Fruit fly (Drosophila melanogaster) whole organism, embryonic: Measurements from ENCODE around the gene CG31908.

ENCODE experiments used
- Adf1 ChIP-seq: fragments of 200-800 bp; sonication (Bioruptor generic); IDR thresholded peaks from 2 replicates; pipeline ENCODE4 v1.3.6; 2022; ENCODE audit warnings: missing biosample characterization, missing genetic modification characterization
- B-H1 ChIP-seq: fragments of 200-800 bp; sonication (Bioruptor generic); IDR thresholded peaks from 3 replicates; pipeline ENCODE4 v1.3.6; 2022; ENCODE audit warnings: missing biosample characterization, missing genetic modification characterization
- C15 ChIP-seq: fragments of 200-800 bp; sonication (Bioruptor generic); IDR thresholded peaks from 3 replicates; pipeline ENCODE4 v1.3.6; 2022; ENCODE audit warnings: missing biosample characterization, missing genetic modification characterization
- CG10147 ChIP-seq: fragments of 200-800 bp; sonication (Bioruptor generic); optimal IDR thresholded peaks from 2 replicates; lab custom pipeline; 2019; ENCODE audit warnings: missing biosample characterization, mild to moderate bottlenecking, missing genetic modification characterization, moderate library complexity
- CG10267 ChIP-seq: fragments of 200-800 bp; sonication (Bioruptor generic); optimal IDR thresholded peaks from 2 replicates; lab custom pipeline; 2018; ENCODE audit warnings: missing biosample characterization, mild to moderate bottlenecking, missing genetic modification characterization, moderate library complexity
- CG13123 ChIP-seq: fragments of 200-800 bp; sonication (Bioruptor generic); optimal IDR thresholded peaks from 2 replicates; lab custom pipeline; 2016; ENCODE audit warnings: missing biosample characterization, missing genetic modification characterization
- CG13894 ChIP-seq: fragments of 200-800 bp; sonication (Bioruptor generic); optimal IDR thresholded peaks from 3 replicates; lab custom pipeline; 2018; ENCODE audit warnings: missing biosample characterization, mild to moderate bottlenecking, missing genetic modification characterization, moderate library complexity
- CG14860 ChIP-seq: fragments of 200-800 bp; sonication (Bioruptor generic); IDR thresholded peaks from 3 replicates; pipeline ENCODE4 v1.3.6; 2022; ENCODE audit warnings: missing biosample characterization, missing genetic modification characterization; ENCODE audit not compliant: partially characterized antibody
- CG16779 ChIP-seq: fragments of 200-800 bp; sonication (Bioruptor generic); IDR thresholded peaks from 2 replicates; pipeline ENCODE4 v1.3.6; 2022; ENCODE audit warnings: missing biosample characterization, missing genetic modification characterization
- CG16815 ChIP-seq: fragments of 200-800 bp; sonication (Bioruptor generic); optimal IDR thresholded peaks from 3 replicates; lab custom pipeline; 2017; ENCODE audit warnings: missing biosample characterization, mild to moderate bottlenecking, missing genetic modification characterization
- CG17385 ChIP-seq: fragments of 200-800 bp; sonication (Bioruptor generic); optimal IDR thresholded peaks from 3 replicates; lab custom pipeline; 2018; ENCODE audit warnings: missing biosample characterization, mild to moderate bottlenecking, missing genetic modification characterization
- CG31441 ChIP-seq: fragments of 200-800 bp; sonication (Bioruptor generic); IDR thresholded peaks from 2 replicates; pipeline ENCODE4 v1.3.6; 2022; ENCODE audit warnings: missing biosample characterization, missing genetic modification characterization
- CG4617 ChIP-seq: fragments of 200-800 bp; sonication (Bioruptor generic); optimal IDR thresholded peaks from 3 replicates; lab custom pipeline; 2016; ENCODE audit warnings: missing biosample characterization, missing genetic modification characterization, borderline replicate concordance
- CG4854 ChIP-seq: fragments of 200-800 bp; sonication (Bioruptor generic); optimal IDR thresholded peaks from 2 replicates; lab custom pipeline; 2016; ENCODE audit warnings: missing biosample characterization, missing genetic modification characterization, inconsistent platforms
- CG7271 ChIP-seq: fragments of 200-800 bp; sonication (Bioruptor generic); optimal IDR thresholded peaks from 2 replicates; lab custom pipeline; 2018; ENCODE audit warnings: missing biosample characterization, mild to moderate bottlenecking, missing genetic modification characterization, moderate library complexity
- CG8281 ChIP-seq: fragments of 200-800 bp; sonication (Bioruptor generic); optimal IDR thresholded peaks from 2 replicates; lab custom pipeline; 2018; ENCODE audit warnings: missing biosample characterization, mild to moderate bottlenecking, missing genetic modification characterization, moderate library complexity
- CoRest ChIP-seq: fragments of 200-800 bp; sonication (Bioruptor generic); optimal IDR thresholded peaks from 3 replicates; lab custom pipeline; 2018; ENCODE audit warnings: missing biosample characterization, mild to moderate bottlenecking, missing genetic modification characterization, moderate library complexity
- D ChIP-seq, 2 experiments: fragments of 200-800 bp in 1 of 2; fragments of >200 bp in 1 of 2; sonication (Bioruptor generic) in 1 of 2; optimal IDR thresholded peaks; 2 replicates in 1 of 2; 3 replicates in 1 of 2; lab custom pipeline; 2017; ENCODE audit warnings: mild to moderate bottlenecking in 1 of 2, missing biosample characterization in 1 of 2, missing genetic modification characterization in 1 of 2, missing genetic modification reagents in 1 of 2
- Deaf1 ChIP-seq: fragments of 200-800 bp; optimal IDR thresholded peaks from 3 replicates; lab custom pipeline; 2019; ENCODE audit warnings: missing biosample characterization, mild to moderate bottlenecking, missing genetic modification characterization, moderate library complexity
- Dek ChIP-seq: fragments of 200-800 bp; sonication (Bioruptor generic); optimal IDR thresholded peaks from 3 replicates; lab custom pipeline; 2019; ENCODE audit warnings: missing biosample characterization, mild to moderate bottlenecking, missing genetic modification characterization, moderate library complexity
- Dip3 ChIP-seq: fragments of 200-800 bp; sonication (Bioruptor generic); optimal IDR thresholded peaks from 3 replicates; lab custom pipeline; 2016; ENCODE audit warnings: missing biosample characterization, missing genetic modification characterization
- E2f1 ChIP-seq: fragments of 200-800 bp; sonication (Bioruptor generic); IDR thresholded peaks from 2 replicates; pipeline ENCODE4 v1.3.6; 2022; ENCODE audit warnings: missing biosample characterization, missing genetic modification characterization
- HLH3B ChIP-seq: fragments of 200-800 bp; sonication (Bioruptor generic); IDR thresholded peaks from 2 replicates; pipeline ENCODE4 v1.3.6; 2022; ENCODE audit warnings: missing biosample characterization, missing genetic modification characterization
- HLH54F ChIP-seq: fragments of 200-800 bp; sonication (Bioruptor generic); optimal IDR thresholded peaks from 3 replicates; lab custom pipeline; 2016; ENCODE audit warnings: missing biosample characterization, missing genetic modification characterization
- NFAT ChIP-seq: fragments of 200-800 bp; sonication (Bioruptor generic); IDR thresholded peaks from 2 replicates; pipeline ENCODE4 v1.3.6; 2022; ENCODE audit warnings: missing biosample characterization, missing genetic modification characterization
- Oli ChIP-seq: fragments of 200-800 bp; sonication (Bioruptor generic); optimal IDR thresholded peaks from 2 replicates; lab custom pipeline; 2018; ENCODE audit warnings: missing biosample characterization, mild to moderate bottlenecking, missing genetic modification characterization, moderate library complexity
- Scr ChIP-seq: fragments of 200-800 bp; sonication (Bioruptor generic); IDR thresholded peaks from 2 replicates; pipeline ENCODE4 v1.3.6; 2022; ENCODE audit warnings: missing biosample characterization, missing genetic modification characterization; ENCODE audit not compliant: partially characterized antibody
- Sry-β ChIP-seq: fragments of 200-800 bp; sonication (Bioruptor generic); optimal IDR thresholded peaks from 2 replicates; lab custom pipeline; 2018; ENCODE audit warnings: missing biosample characterization, mild to moderate bottlenecking, missing genetic modification characterization, moderate library complexity
- Ssrp ChIP-seq: fragments of 200-800 bp; sonication (Bioruptor generic); optimal IDR thresholded peaks from 2 replicates; lab custom pipeline; 2018; ENCODE audit warnings: missing biosample characterization, mild to moderate bottlenecking, missing genetic modification characterization, moderate library complexity
- ap ChIP-seq: fragments of 200-800 bp; sonication (Bioruptor generic); IDR thresholded peaks from 2 replicates; pipeline ENCODE4 v1.3.6; 2022; ENCODE audit warnings: missing biosample characterization, missing genetic modification characterization
- bab2 ChIP-seq: fragments of 200-800 bp; sonication (Bioruptor generic); optimal IDR thresholded peaks from 2 replicates; lab custom pipeline; 2016; ENCODE audit warnings: missing biosample characterization, missing genetic modification characterization
- danr ChIP-seq: fragments of 200-800 bp; sonication (Bioruptor generic); IDR thresholded peaks from 2 replicates; pipeline ENCODE4 v1.3.6; 2022; ENCODE audit warnings: missing biosample characterization, missing genetic modification characterization
- dmrt99B ChIP-seq: fragments of 200-800 bp; sonication (Bioruptor generic); optimal IDR thresholded peaks from 2 replicates; lab custom pipeline; 2018; ENCODE audit warnings: missing biosample characterization, mild to moderate bottlenecking, missing genetic modification characterization, moderate library complexity
- ewg ChIP-seq: fragments of 200-800 bp; sonication (Bioruptor generic); optimal IDR thresholded peaks from 3 replicates; lab custom pipeline; 2017; ENCODE audit warnings: mild to moderate bottlenecking, missing biosample characterization, missing genetic modification reagents, missing genetic modification characterization
- insv ChIP-seq, 2 experiments: fragments of 200-800 bp; sonication (Bioruptor generic); optimal IDR thresholded peaks; 3 replicates each; lab custom pipeline; 2016 to 2018; ENCODE audit warnings: missing biosample characterization in 2 of 2, missing genetic modification characterization in 2 of 2
- lbe ChIP-seq: fragments of 200-800 bp; sonication (Bioruptor generic); optimal IDR thresholded peaks from 2 replicates; lab custom pipeline; 2016; ENCODE audit warnings: missing biosample characterization, mild to moderate bottlenecking, missing genetic modification characterization
- lola ChIP-seq, 3 experiments: fragments of >200 bp in 2 of 3; fragments of 200-800 bp in 1 of 3; sonication (Bioruptor generic) in 1 of 3; optimal IDR thresholded peaks; 2 replicates each; lab custom pipeline; 2017 to 2019; ENCODE audit warnings: missing biosample characterization in 3 of 3, missing genetic modification characterization in 3 of 3, mild to moderate bottlenecking in 1 of 3, moderate library complexity in 1 of 3
- lov ChIP-seq, 2 experiments: fragments of 200-800 bp in 1 of 2; fragments of >200 bp in 1 of 2; sonication (Bioruptor generic) in 1 of 2; IDR thresholded peaks in 1 of 2; optimal IDR thresholded peaks in 1 of 2; 2 replicates in 1 of 2; 3 replicates in 1 of 2; pipeline versions ENCODE4 v1.3.6 to Lab custom; 2017 to 2022; ENCODE audit warnings: missing biosample characterization in 1 of 2, missing genetic modification characterization in 1 of 2
- nmo ChIP-seq: fragments of 200-800 bp; sonication (Bioruptor generic); optimal IDR thresholded peaks from 2 replicates; lab custom pipeline; 2018; ENCODE audit warnings: missing biosample characterization, mild to moderate bottlenecking, missing genetic modification characterization, moderate library complexity
- pho ChIP-seq: fragments of 200-800 bp; sonication (Bioruptor generic); optimal IDR thresholded peaks from 2 replicates; lab custom pipeline; 2016; ENCODE audit warnings: missing biosample characterization, missing genetic modification characterization
- pros ChIP-seq: fragments of 200-800 bp; sonication (Bioruptor generic); optimal IDR thresholded peaks from 3 replicates; lab custom pipeline; 2019; ENCODE audit warnings: missing biosample characterization, mild to moderate bottlenecking, missing genetic modification characterization, moderate library complexity
- rib ChIP-seq: fragments of 200-800 bp; sonication (Bioruptor generic); IDR thresholded peaks from 2 replicates; pipeline ENCODE4 v1.3.6; 2022; ENCODE audit warnings: missing biosample characterization, missing genetic modification characterization
- sqz ChIP-seq: fragments of 200-800 bp; sonication (Bioruptor generic); optimal IDR thresholded peaks from 3 replicates; lab custom pipeline; 2018; ENCODE audit warnings: missing biosample characterization, mild to moderate bottlenecking, missing genetic modification characterization
- tup ChIP-seq: fragments of 200-800 bp; sonication (Bioruptor generic); optimal IDR thresholded peaks from 2 replicates; lab custom pipeline; 2016; ENCODE audit warnings: missing biosample characterization, mild to moderate bottlenecking, missing genetic modification characterization, moderate library complexity
- unpg ChIP-seq: fragments of 200-800 bp; sonication (Bioruptor generic); optimal IDR thresholded peaks from 3 replicates; lab custom pipeline; 2018; ENCODE audit warnings: missing biosample characterization, mild to moderate bottlenecking, missing genetic modification characterization, moderate library complexity

Gene CG31908

DNA sequence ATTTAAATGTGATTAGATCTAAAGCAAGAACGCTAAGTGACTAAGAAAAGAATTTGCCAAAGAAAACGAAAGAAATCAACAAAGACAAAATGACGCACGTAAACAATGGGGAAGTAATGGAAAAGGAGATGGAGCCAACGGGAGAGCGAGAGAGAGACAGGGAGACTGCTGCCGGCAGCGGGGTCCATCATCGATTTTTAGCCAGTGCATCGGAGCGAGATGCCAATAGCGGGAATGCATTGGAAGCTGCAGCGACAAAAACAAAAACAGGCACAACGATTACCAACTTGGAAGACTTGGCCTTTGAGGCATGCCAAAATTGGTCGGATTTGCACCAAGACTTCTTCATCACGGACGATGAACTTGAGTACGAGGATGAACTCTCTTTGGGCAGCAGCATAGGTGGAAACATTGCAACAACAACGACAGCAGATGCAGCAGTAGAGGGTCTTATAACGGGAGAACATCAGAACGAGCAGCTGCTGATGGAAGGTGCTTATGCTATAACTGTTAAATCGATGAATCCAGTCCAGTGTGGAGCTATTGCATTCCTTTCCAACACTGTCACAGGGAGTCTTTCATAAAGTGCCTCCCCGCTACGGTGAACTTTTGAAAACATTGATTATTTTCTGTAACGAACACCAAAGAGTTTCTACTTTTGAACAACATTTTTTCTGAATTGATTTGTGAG lies 23.4 kb upstream of the CG31908 start (continued):
- TF ChIP-seq pho (GFP tag; lab: Kevin White, UChicago) (no peak), D (optimal IDR thresholded peaks at IDR 0.05; lab: Kevin White, UChicago) (no peak), D (GFP tag; optimal IDR thresholded peaks at IDR 0.05; lab: Kevin White, UChicago) (no peak), CG8281 (tag; lab: Kevin White, UChicago) (no peak), CG10267 (peak; percentile 36), danr (GFP tag; lab: Robert Waterston, UW) (no peak), tup (GFP tag; lab: Kevin White, UChicago) (no peak), unpg (GFP tag; lab: Kevin White, UChicago) (no peak), CG13123 (GFP tag; lab: Kevin White, UChicago) (no peak), pros (GFP tag; lab: Kevin White, UChicago) (no peak)

DNA sequence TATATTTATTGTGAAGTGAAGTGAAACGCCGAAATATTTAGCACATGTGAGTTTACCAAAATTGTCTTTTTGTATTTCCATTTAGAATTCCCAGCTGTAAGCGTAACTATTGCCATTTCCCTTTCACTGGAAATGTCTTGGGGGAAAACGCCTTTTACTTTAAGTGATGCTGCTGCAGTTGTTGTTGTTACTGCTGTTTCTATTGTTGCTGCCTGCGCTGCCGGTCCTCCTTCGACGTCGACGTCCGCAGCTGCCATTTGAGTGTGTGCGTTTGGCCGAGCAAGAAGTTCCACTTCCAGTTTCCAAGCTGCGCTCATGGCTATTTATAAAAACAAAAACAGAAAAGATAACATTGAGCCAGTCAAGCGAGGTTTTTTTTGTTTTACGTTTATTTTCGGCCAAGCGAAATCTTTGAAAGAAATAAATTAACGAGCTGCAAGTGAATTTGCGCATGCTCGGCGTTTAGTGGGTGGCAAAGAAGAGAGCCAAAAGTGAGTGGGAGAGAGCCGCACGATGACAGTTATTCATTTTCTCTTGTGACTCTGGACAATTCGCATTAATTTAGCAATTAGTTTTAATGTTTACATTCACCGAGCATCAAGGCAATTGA lies 22.6 kb upstream of the CG31908 start:
- TF ChIP-seq Scr (GFP tag; lab: Robert Waterston, UW): no peak
- no peak for TF ChIP-seq dmrt99B
- TF ChIP-seq pros (GFP tag; lab: Kevin White, UChicago): peak; percentile 10
- TF ChIP-seq Dek: no peak
- no peak for TF ChIP-seq bab2 (GFP tag; lab: Kevin White, UChicago)
- TF ChIP-seq E2f1 (GFP tag; lab: Robert Waterston, UW): no peak
- no peak for TF ChIP-seq NFAT (GFP tag; lab: Robert Waterston, UW)
- no peak for TF ChIP-seq B-H1 (GFP tag; lab: Robert Waterston, UW)
- no peak for TF ChIP-seq HLH54F
- no peak for TF ChIP-seq Ssrp (tag; lab: Kevin White, UChicago)
- TF ChIP-seq Dip3: no peak
- no peak for TF ChIP-seq CoRest (tag; lab: Kevin White, UChicago)
- TF ChIP-seq CG13894 (tag; lab: Kevin White, UChicago): no peak
- no peak for TF ChIP-seq CG10267
- TF ChIP-seq CG7271 (tag; lab: Kevin White, UChicago): no peak
- no peak for TF ChIP-seq ap
- TF ChIP-seq ewg (GFP tag; lab: Kevin White, UChicago): peak; percentile 61
- TF ChIP-seq rib (GFP tag; lab: Robert Waterston, UW): no peak
- TF ChIP-seq lbe (GFP tag; lab: Kevin White, UChicago): no peak
- TF ChIP-seq Oli (tag; lab: Kevin White, UChicago): no peak
- TF ChIP-seq lov (optimal IDR thresholded peaks at IDR 0.05; lab: Kevin White, UChicago): no peak
- TF ChIP-seq lov (GFP tag; IDR thresholded peaks at IDR 0.05; lab: Robert Waterston, UW): no peak
- no peak for TF ChIP-seq CG14860
- TF ChIP-seq CG4854 (GFP tag; lab: Kevin White, UChicago): no peak
- TF ChIP-seq Deaf1 (tag; lab: Kevin White, UChicago): no peak
- no peak for TF ChIP-seq CG16779 (GFP tag; lab: Robert Waterston, UW)
- TF ChIP-seq nmo (GFP tag; lab: Kevin White, UChicago): no peak
- peak; percentile 5 for TF ChIP-seq pho (GFP tag; lab: Kevin White, UChicago)
- TF ChIP-seq sqz: peak; percentile 45
- TF ChIP-seq Adf1: peak; percentile 69
- TF ChIP-seq CG4617: no peak
- TF ChIP-seq C15 (GFP tag; lab: Robert Waterston, UW): no peak
- no peak for TF ChIP-seq CG10147
- no peak for TF ChIP-seq CG16815 (GFP tag; lab: Kevin White, UChicago)
- TF ChIP-seq Sry-β: no peak
- TF ChIP-seq CG31441 (GFP tag; lab: Robert Waterston, UW): no peak
- no peak for TF ChIP-seq insv (GFP tag; optimal IDR thresholded peaks at IDR 0.05; lab: Kevin White, UChicago)
- TF ChIP-seq lola (GFP tag; optimal IDR thresholded peaks at IDR 0.05; lab: Kevin White, UChicago): no peak
- 0 out of 2 replicates have a peak, but pooled peaks have one; percentile 6 for TF ChIP-seq HLH3B (GFP tag; lab: Robert Waterston, UW)
- no peak for TF ChIP-seq CG17385 (GFP tag; lab: Kevin White, UChicago)
